Fruit fly (Drosophila melanogaster) whole organism, prepupa: ENCODE results near the gene CG5968.

Experiments
- Blimp-1 ChIP-seq: fragments of 200-800 bp; sonication (Bioruptor generic); optimal IDR thresholded peaks from 3 replicates; lab custom pipeline; 2017; ENCODE audit warnings: missing biosample characterization, missing genetic modification characterization, mild to moderate bottlenecking, moderate library complexity, missing genetic modification reagents
- CG10631 ChIP-seq: fragments of 200-800 bp; sonication (Bioruptor generic); optimal IDR thresholded peaks from 2 replicates; lab custom pipeline; 2016; ENCODE audit warnings: missing biosample characterization, missing genetic modification characterization
- CG10669 ChIP-seq: fragments of 200-800 bp; sonication (Bioruptor generic); optimal IDR thresholded peaks from 3 replicates; lab custom pipeline; 2018; ENCODE audit warnings: missing biosample characterization, mild to moderate bottlenecking, missing genetic modification characterization, moderate library complexity
- CG11294 ChIP-seq: fragments of 200-800 bp; sonication (Bioruptor generic); IDR thresholded peaks from 2 replicates; pipeline ENCODE4 v1.3.6; 2022; ENCODE audit warnings: missing biosample characterization, missing genetic modification characterization
- CG11762 ChIP-seq: fragments of 200-800 bp; sonication (Bioruptor generic); optimal IDR thresholded peaks from 3 replicates; lab custom pipeline; 2016; ENCODE audit warnings: missing biosample characterization, missing genetic modification characterization; ENCODE audit not compliant: insufficient read depth
- CG11902 ChIP-seq: fragments of 200-800 bp; sonication (Bioruptor generic); optimal IDR thresholded peaks from 3 replicates; lab custom pipeline; 2016; ENCODE audit warnings: missing biosample characterization, missing genetic modification characterization
- CG1621 ChIP-seq: fragments of 200-800 bp; sonication (Bioruptor generic); optimal IDR thresholded peaks from 3 replicates; lab custom pipeline; 2018; ENCODE audit warnings: missing biosample characterization, mild to moderate bottlenecking, missing genetic modification characterization
- CG16779 ChIP-seq: fragments of 200-800 bp; sonication (Bioruptor generic); optimal IDR thresholded peaks from 3 replicates; lab custom pipeline; 2017; ENCODE audit warnings: missing biosample characterization, mild to moderate bottlenecking, missing genetic modification characterization
- CG3032 ChIP-seq: fragments of 200-800 bp; optimal IDR thresholded peaks from 2 replicates; lab custom pipeline; 2019; ENCODE audit warnings: missing biosample characterization, mild to moderate bottlenecking, missing genetic modification characterization, moderate library complexity
- CG31627 ChIP-seq: fragments of 200-800 bp; sonication (Bioruptor generic); optimal IDR thresholded peaks from 3 replicates; lab custom pipeline; 2016; ENCODE audit warnings: missing biosample characterization, missing genetic modification characterization
- CG32006 ChIP-seq: fragments of 200-800 bp; sonication (Bioruptor generic); optimal IDR thresholded peaks from 3 replicates; lab custom pipeline; 2017; ENCODE audit warnings: missing biosample characterization, mild to moderate bottlenecking, missing genetic modification characterization
- CG4318 ChIP-seq: fragments of 200-800 bp; sonication (Bioruptor generic); optimal IDR thresholded peaks from 3 replicates; lab custom pipeline; 2017; ENCODE audit warnings: missing biosample characterization, mild to moderate bottlenecking, missing genetic modification characterization
- CG6163 ChIP-seq: fragments of 200-800 bp; sonication (Bioruptor generic); IDR thresholded peaks from 3 replicates; pipeline ENCODE4 v1.3.6; 2022; ENCODE audit warnings: missing biosample characterization, missing genetic modification characterization
- CG6276 ChIP-seq: fragments of 200-800 bp; sonication (Bioruptor generic); optimal IDR thresholded peaks from 2 replicates; lab custom pipeline; 2017; ENCODE audit warnings: missing biosample characterization, mild to moderate bottlenecking, missing genetic modification characterization
- CG6792 ChIP-seq: fragments of 200-800 bp; sonication (Bioruptor generic); optimal IDR thresholded peaks from 3 replicates; lab custom pipeline; 2016; ENCODE audit warnings: missing biosample characterization, missing genetic modification characterization
- CG6854 ChIP-seq: fragments of 200-800 bp; sonication (Bioruptor generic); optimal IDR thresholded peaks from 2 replicates; lab custom pipeline; 2017; ENCODE audit warnings: missing biosample characterization, mild to moderate bottlenecking, missing genetic modification characterization
- CG7368 ChIP-seq: fragments of 200-800 bp; sonication (Bioruptor generic); optimal IDR thresholded peaks from 3 replicates; lab custom pipeline; 2016; ENCODE audit warnings: missing biosample characterization, missing genetic modification characterization
- CG8119 ChIP-seq: fragments of 200-800 bp; sonication (Bioruptor generic); IDR thresholded peaks from 3 replicates; pipeline ENCODE4 v1.3.6; 2022; ENCODE audit warnings: missing biosample characterization, missing genetic modification characterization
- CG8319 ChIP-seq: fragments of 200-800 bp; sonication (Bioruptor generic); optimal IDR thresholded peaks from 3 replicates; lab custom pipeline; 2016; ENCODE audit warnings: missing biosample characterization, missing genetic modification characterization
- CG8632 ChIP-seq: fragments of 200-800 bp; sonication (Bioruptor generic); optimal IDR thresholded peaks from 3 replicates; lab custom pipeline; 2016; ENCODE audit warnings: missing biosample characterization, missing genetic modification characterization
- Eip75B ChIP-seq: fragments of 200-800 bp; sonication (Bioruptor generic); optimal IDR thresholded peaks from 3 replicates; lab custom pipeline; 2016; ENCODE audit warnings: missing biosample characterization, missing genetic modification characterization
- Eip93F ChIP-seq: fragments of 200-800 bp; sonication (Bioruptor generic); optimal IDR thresholded peaks from 2 replicates; lab custom pipeline; 2016; ENCODE audit warnings: missing biosample characterization, mild to moderate bottlenecking, missing genetic modification characterization
- Ets21C ChIP-seq: fragments of 200-800 bp; sonication (Bioruptor generic); optimal IDR thresholded peaks from 3 replicates; lab custom pipeline; 2016; ENCODE audit warnings: missing biosample characterization, missing genetic modification characterization
- Ets96B ChIP-seq: fragments of 200-800 bp; optimal IDR thresholded peaks from 2 replicates; lab custom pipeline; 2019; ENCODE audit warnings: missing biosample characterization, mild to moderate bottlenecking, missing genetic modification characterization, moderate library complexity
- Gug ChIP-seq: fragments of 200-800 bp; sonication (Bioruptor generic); IDR thresholded peaks from 2 replicates; pipeline ENCODE4 v1.3.6; 2022; ENCODE audit warnings: missing biosample characterization, missing genetic modification characterization
- Hr38 ChIP-seq: sonication (Bioruptor generic); optimal IDR thresholded peaks from 2 replicates; lab custom pipeline; 2016; ENCODE audit warnings: missing biosample characterization, missing genetic modification characterization
- Lpt ChIP-seq: fragments of 200-800 bp; sonication (Bioruptor generic); optimal IDR thresholded peaks from 3 replicates; lab custom pipeline; 2016; ENCODE audit warnings: missing biosample characterization, missing genetic modification characterization
- Met ChIP-seq: fragments of 200-800 bp; sonication (Bioruptor generic); optimal IDR thresholded peaks from 3 replicates; lab custom pipeline; 2016; ENCODE audit warnings: missing biosample characterization, missing genetic modification characterization
- OdsH ChIP-seq: fragments of 200-800 bp; sonication (Bioruptor generic); optimal IDR thresholded peaks from 3 replicates; lab custom pipeline; 2016; ENCODE audit warnings: missing biosample characterization, missing genetic modification characterization
- Smox ChIP-seq: fragments of 200-800 bp; sonication (Bioruptor generic); optimal IDR thresholded peaks from 3 replicates; lab custom pipeline; 2016; ENCODE audit warnings: missing biosample characterization, missing genetic modification characterization
- Sox102F ChIP-seq: fragments of 200-800 bp; sonication (Bioruptor generic); optimal IDR thresholded peaks from 2 replicates; lab custom pipeline; 2016; ENCODE audit warnings: missing biosample characterization, mild to moderate bottlenecking, missing genetic modification characterization
- Sox14 ChIP-seq: fragments of 200-800 bp; sonication (Bioruptor generic); optimal IDR thresholded peaks from 3 replicates; lab custom pipeline; 2016; ENCODE audit warnings: missing biosample characterization, missing genetic modification characterization
- Sox15 ChIP-seq: fragments of 200-800 bp; sonication (Bioruptor generic); optimal IDR thresholded peaks from 3 replicates; lab custom pipeline; 2016; ENCODE audit warnings: missing biosample characterization, missing genetic modification characterization
- achi ChIP-seq: fragments of 200-800 bp; sonication (Bioruptor generic); optimal IDR thresholded peaks from 3 replicates; lab custom pipeline; 2016; ENCODE audit warnings: missing biosample characterization, missing genetic modification characterization
- cyc ChIP-seq: fragments of 200-800 bp; sonication (Bioruptor generic); optimal IDR thresholded peaks from 3 replicates; lab custom pipeline; 2016; ENCODE audit warnings: missing biosample characterization, missing genetic modification characterization
- dac ChIP-seq: fragments of 200-800 bp; sonication (Bioruptor generic); optimal IDR thresholded peaks from 2 replicates; lab custom pipeline; 2017; ENCODE audit warnings: missing biosample characterization, mild to moderate bottlenecking, missing genetic modification characterization
- dsx ChIP-seq: fragments of 200-800 bp; optimal IDR thresholded peaks from 3 replicates; lab custom pipeline; 2019; ENCODE audit warnings: missing biosample characterization, mild to moderate bottlenecking, missing genetic modification characterization, moderate library complexity; ENCODE audit not compliant: poor library complexity, severe bottlenecking
- eg ChIP-seq: fragments of 200-800 bp; sonication (Bioruptor generic); IDR thresholded peaks from 3 replicates; pipeline ENCODE4 v1.3.6; 2022; ENCODE audit warnings: missing biosample characterization, missing genetic modification characterization
- esn ChIP-seq: fragments of 200-800 bp; sonication (Bioruptor generic); optimal IDR thresholded peaks from 2 replicates; lab custom pipeline; 2016; ENCODE audit warnings: missing biosample characterization, mild to moderate bottlenecking, missing genetic modification characterization, moderate library complexity
- fd59A ChIP-seq: fragments of 200-800 bp; sonication (Bioruptor generic); optimal IDR thresholded peaks from 2 replicates; lab custom pipeline; 2017; ENCODE audit warnings: missing biosample characterization, mild to moderate bottlenecking, missing genetic modification characterization, missing genetic modification reagents
- fd85E ChIP-seq: fragments of 200-800 bp; sonication (Bioruptor generic); optimal IDR thresholded peaks from 3 replicates; lab custom pipeline; 2016; ENCODE audit warnings: missing biosample characterization, missing genetic modification characterization
- fkh ChIP-seq: fragments of 200-800 bp; sonication (Bioruptor generic); optimal IDR thresholded peaks from 3 replicates; lab custom pipeline; 2017; ENCODE audit warnings: missing biosample characterization, mild to moderate bottlenecking, missing genetic modification characterization, moderate library complexity
- lz ChIP-seq: fragments of 200-800 bp; sonication (Bioruptor generic); optimal IDR thresholded peaks from 3 replicates; lab custom pipeline; 2016; ENCODE audit warnings: missing biosample characterization, missing genetic modification characterization
- pdm3 ChIP-seq: fragments of 200-800 bp; sonication (Bioruptor generic); optimal IDR thresholded peaks from 3 replicates; lab custom pipeline; 2016; ENCODE audit warnings: missing biosample characterization, missing genetic modification characterization
- salr ChIP-seq, 2 experiments: fragments of 200-800 bp; sonication (Bioruptor generic); optimal IDR thresholded peaks; 3 replicates each; lab custom pipeline; 2016 to 2018; ENCODE audit warnings: missing biosample characterization in 2 of 2, missing genetic modification characterization in 2 of 2, mild to moderate bottlenecking in 1 of 2
- spab ChIP-seq: fragments of 200-800 bp; sonication (Bioruptor generic); optimal IDR thresholded peaks from 2 replicates; lab custom pipeline; 2017; ENCODE audit warnings: missing biosample characterization, mild to moderate bottlenecking, missing genetic modification characterization, missing genetic modification reagents
- svp ChIP-seq: fragments of 200-800 bp; sonication (Bioruptor generic); peaks from one replicate; lab custom pipeline; 2016; ENCODE audit warnings: missing biosample characterization, missing genetic modification characterization
- topi ChIP-seq: fragments of 200-800 bp; sonication (Bioruptor generic); optimal IDR thresholded peaks from 3 replicates; lab custom pipeline; 2016; ENCODE audit warnings: missing biosample characterization, missing genetic modification characterization

The CG5968 gene

dm6 chr2L:16562379-16562778 lies 12.6 kb upstream of the CG5968 start (continued):
- no peak for TF ChIP-seq esn (GFP tag; lab: Kevin White, UChicago)
- no peak for TF ChIP-seq CG1621
- no peak for TF ChIP-seq Ets21C
- TF ChIP-seq Ets96B (tag; lab: Kevin White, UChicago), result peak; percentile 2
- no peak for TF ChIP-seq Sox14 (GFP tag; lab: Kevin White, UChicago)
- no peak for TF ChIP-seq Eip93F
- no peak for TF ChIP-seq salr (GFP tag; optimal IDR thresholded peaks at IDR 0.05; lab: Kevin White, UChicago)
- TF ChIP-seq CG10669 (GFP tag; lab: Kevin White, UChicago), result no peak
- no peak for TF ChIP-seq Met (GFP tag; lab: Kevin White, UChicago)
- no peak for TF ChIP-seq CG6276 (GFP tag; lab: Kevin White, UChicago)
- no peak for TF ChIP-seq CG3032 (tag; lab: Kevin White, UChicago)
- no peak for TF ChIP-seq Sox15 (GFP tag; lab: Kevin White, UChicago)
- no peak for TF ChIP-seq pdm3 (GFP tag; lab: Kevin White, UChicago)
- no peak for TF ChIP-seq CG11902 (GFP tag; lab: Kevin White, UChicago)
- no peak for TF ChIP-seq CG8632
- TF ChIP-seq CG31627 (GFP tag; lab: Kevin White, UChicago), result no peak
- TF ChIP-seq fkh (GFP tag; lab: Kevin White, UChicago), result no peak
- TF ChIP-seq fd59A, result no peak
- peak; percentile 32 for TF ChIP-seq dsx (GFP tag; lab: Kevin White, UChicago)
- TF ChIP-seq dac (GFP tag; lab: Kevin White, UChicago), result no peak
- no peak for TF ChIP-seq CG11762 (GFP tag; lab: Kevin White, UChicago)

dm6 chr2L:16559919-16560318 lies 10.2 kb upstream of the CG5968 start:
- no peak for TF ChIP-seq spab
- TF ChIP-seq eg (GFP tag; lab: Robert Waterston, UW), result no peak
- no peak for TF ChIP-seq Eip75B
- no peak for TF ChIP-seq fd85E (GFP tag; lab: Kevin White, UChicago)
- TF ChIP-seq CG8119 (GFP tag; lab: Robert Waterston, UW), result no peak
- no peak for TF ChIP-seq CG6163 (GFP tag; lab: Robert Waterston, UW)
- TF ChIP-seq CG10631 (GFP tag; lab: Kevin White, UChicago), result peak; percentile 29
- TF ChIP-seq Met (GFP tag; lab: Kevin White, UChicago), result no peak
- peak; percentile 29 for TF ChIP-seq fd59A
- no peak for TF ChIP-seq fkh (GFP tag; lab: Kevin White, UChicago)
- peak; percentile 45 for TF ChIP-seq CG32006 (GFP tag; lab: Kevin White, UChicago)
- TF ChIP-seq CG6276 (GFP tag; lab: Kevin White, UChicago), result peak; percentile 48
- no peak for TF ChIP-seq achi
- TF ChIP-seq CG8632, result no peak
- no peak for TF ChIP-seq CG7368 (GFP tag; lab: Kevin White, UChicago)
- TF ChIP-seq Lpt (GFP tag; lab: Kevin White, UChicago), result peak; percentile 17
- TF ChIP-seq CG4318, result peak; percentile 36
- TF ChIP-seq CG1621, result no peak
- TF ChIP-seq Blimp-1, result no peak
- TF ChIP-seq salr (GFP tag; optimal IDR thresholded peaks at IDR 0.05; lab: Kevin White, UChicago), result no peak
- TF ChIP-seq CG16779 (tag; lab: Kevin White, UChicago), result no peak
- TF ChIP-seq Hr38, result no peak
- TF ChIP-seq CG6854 (GFP tag; lab: Kevin White, UChicago), result no peak
- TF ChIP-seq cyc, result no peak
- no peak for TF ChIP-seq lz (GFP tag; lab: Kevin White, UChicago)
- TF ChIP-seq CG11762 (GFP tag; lab: Kevin White, UChicago), result no peak
- no peak for TF ChIP-seq CG31627 (GFP tag; lab: Kevin White, UChicago)
- no peak for TF ChIP-seq CG8319 (GFP tag; lab: Kevin White, UChicago)
- TF ChIP-seq CG3032 (tag; lab: Kevin White, UChicago), result no peak
- TF ChIP-seq CG10669 (GFP tag; lab: Kevin White, UChicago), result no peak
- TF ChIP-seq CG6792 (GFP tag; lab: Kevin White, UChicago), result no peak
- no peak for TF ChIP-seq Smox (GFP tag; lab: Kevin White, UChicago)
- no peak for TF ChIP-seq Eip93F
- TF ChIP-seq CG11294 (GFP tag; lab: Robert Waterston, UW), result no peak
- no peak for TF ChIP-seq svp
- TF ChIP-seq topi (GFP tag; lab: Kevin White, UChicago), result no peak
- no peak for TF ChIP-seq Gug
- TF ChIP-seq Sox15 (GFP tag; lab: Kevin White, UChicago), result no peak
- no peak for TF ChIP-seq Sox102F
- TF ChIP-seq OdsH (GFP tag; lab: Kevin White, UChicago), result peak; percentile 34
- TF ChIP-seq dac (GFP tag; lab: Kevin White, UChicago), result no peak
- no peak for TF ChIP-seq Sox14 (GFP tag; lab: Kevin White, UChicago)
- TF ChIP-seq pdm3 (GFP tag; lab: Kevin White, UChicago), result no peak
